Worm (Caenorhabditis elegans) whole organism, midembryonic: ENCODE measurements around the gene pals-28.

Experiments used
- T22C8.4 ChIP-seq: fragments of 200-800 bp; sonication (Bioruptor generic); IDR thresholded peaks from 2 replicates; pipeline ENCODE4 v1.3.6; 2022; ENCODE audit warnings: missing genetic modification characterization, missing compliant biosample characterization
- cog-1 ChIP-seq: sonication (generic microtip); optimal IDR thresholded peaks from 2 replicates; lab custom pipeline; 2016; ENCODE audit warnings: missing genetic modification characterization, missing compliant biosample characterization
- flt-1 ChIP-seq: fragments of 200-800 bp; sonication (Bioruptor generic); IDR thresholded peaks from 2 replicates; pipeline ENCODE4 v1.3.6; 2022; ENCODE audit warnings: missing genetic modification characterization, missing compliant biosample characterization
- ztf-29 ChIP-seq: fragments of 200-800 bp; sonication (Bioruptor generic); IDR thresholded peaks from 2 replicates; pipeline ENCODE4 v1.3.6; 2022; ENCODE audit warnings: missing genetic modification reagents, missing genetic modification characterization, missing compliant biosample characterization

ce11 chrIII:4349799-4350198 is 34.8 kb upstream of the pals-28 start, which contains the start of gene B0285.6:
- TF ChIP-seq T22C8.4 (GFP tag; lab: Robert Waterston, UW) = no peak
- TF ChIP-seq flt-1 (GFP tag; lab: Robert Waterston, UW) = no peak
- no peak for TF ChIP-seq cog-1 (tag; lab: Kevin White, UChicago)
- TF ChIP-seq ztf-29 (GFP tag; lab: Robert Waterston, UW) = no peak
